Fruit fly (Drosophila melanogaster): Measurements from ENCODE around the gene Srrm234.

DNA sequence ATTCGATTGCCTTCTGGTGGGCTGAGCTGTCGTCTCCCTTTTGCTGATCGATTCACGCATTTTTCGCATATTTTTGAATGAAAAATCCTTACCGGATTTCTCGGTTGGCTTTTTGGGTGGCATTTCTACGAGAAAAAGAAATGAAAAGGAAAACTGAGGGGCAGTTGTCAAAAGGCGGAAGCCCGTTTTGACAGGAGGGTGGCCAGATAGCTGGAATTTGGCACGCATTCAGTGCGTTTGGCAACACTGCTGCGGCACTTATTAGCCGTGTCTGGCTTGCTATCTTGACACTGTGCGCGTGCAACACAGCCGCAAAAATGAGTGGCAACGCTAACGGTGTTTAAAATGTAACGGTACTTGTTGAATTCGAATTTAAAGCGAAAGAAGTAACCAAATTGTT is 3.6 kb upstream of the Srrm234 start, which contains the start of gene RpL23A:
- TF ChIP-seq CG4496 (GFP tag; IDR thresholded peaks at IDR 0.05) (peak; percentile 92), rn (GFP tag; IDR thresholded peaks at IDR 0.05) (peak; percentile 81), D1 (tag; optimal IDR thresholded peaks at IDR 0.05) (no peak), Pif1A (GFP tag; optimal IDR thresholded peaks at IDR 0.05) (no peak), CG34367 (tag; optimal IDR thresholded peaks at IDR 0.05) (peak; percentile 75), Ets98B (GFP tag; IDR thresholded peaks at IDR 0.05) (peak; percentile 74), CG9948 (tag; optimal IDR thresholded peaks at IDR 0.05) (peak; percentile 40), EcR (GFP tag; optimal IDR thresholded peaks at IDR 0.05) (no peak), gl (tag; optimal IDR thresholded peaks at IDR 0.05) (peak; percentile 29), CG12605 (GFP tag; IDR thresholded peaks at IDR 0.05) (peak; percentile 46; the same call in 1 of the 2 replicates), CG15710 (tag; optimal IDR thresholded peaks at IDR 0.05) (peak; percentile 63), Snoo (tag; optimal IDR thresholded peaks at IDR 0.05) (peak; percentile 92), CG8301 (tag; optimal IDR thresholded peaks at IDR 0.05) (no peak), CG32121 (GFP tag; IDR thresholded peaks at IDR 0.05) (peak; percentile 68)

Data from whole organism, pupa.